Worm (Caenorhabditis elegans) whole organism, late embryonic: ENCODE measurements around the gene fbxb-96.
"Not testable (repeated sequence)": the region's sequence is repeated elsewhere in the genome, so short reads cannot be mapped to it uniquely, and the experiment has no call there.

Experiments
- Y22D7AL.16 ChIP-seq: sonication (generic microtip); optimal IDR thresholded peaks from 2 replicates; lab custom pipeline; 2016; ENCODE audit warnings: missing genetic modification characterization, missing compliant biosample characterization
- ceh-9 ChIP-seq: sonication (generic microtip); optimal IDR thresholded peaks from 2 replicates; lab custom pipeline; 2016; ENCODE audit warnings: mild to moderate bottlenecking, missing genetic modification characterization, inconsistent platforms, missing compliant biosample characterization
- dve-1 ChIP-seq: sonication (generic microtip); optimal IDR thresholded peaks from 2 replicates; lab custom pipeline; 2017; ENCODE audit warnings: antibody characterized with exemption, mild to moderate bottlenecking, missing genetic modification characterization, missing compliant biosample characterization
- fkh-10 ChIP-seq: fragments of 150-350 bp; optimal IDR thresholded peaks from 2 replicates; lab custom pipeline; 2014; ENCODE audit warnings: missing biosample characterization, missing genetic modification reagents, missing genetic modification characterization
- hlh-8 ChIP-seq: sonication (generic microtip); optimal IDR thresholded peaks from 2 replicates; lab custom pipeline; 2016; ENCODE audit warnings: missing genotype, missing genetic modification characterization, missing compliant biosample characterization
- lim-6 ChIP-seq: sonication (generic microtip); optimal IDR thresholded peaks from 2 replicates; lab custom pipeline; 2016; ENCODE audit warnings: missing genetic modification characterization, missing compliant biosample characterization
- nfya-1 ChIP-seq: sonication (generic microtip); optimal IDR thresholded peaks from 2 replicates; lab custom pipeline; 2017; ENCODE audit warnings: missing genetic modification characterization, mild to moderate bottlenecking, missing compliant biosample characterization, antibody characterized with exemption, moderate library complexity
- pha-4 ChIP-seq: fragments of 150-350 bp; optimal IDR thresholded peaks from 2 replicates; lab custom pipeline; 2018; ENCODE audit warnings: missing biosample characterization, missing genetic modification reagents, missing genetic modification characterization
- pqm-1 ChIP-seq: sonication (generic microtip); optimal IDR thresholded peaks from 2 replicates; lab custom pipeline; 2016; ENCODE audit warnings: missing genetic modification characterization, missing compliant biosample characterization
- syd-9 ChIP-seq: sonication (generic microtip); optimal IDR thresholded peaks from 2 replicates; lab custom pipeline; 2016; ENCODE audit warnings: mild to moderate bottlenecking, missing genetic modification characterization, moderate library complexity, missing compliant biosample characterization
- tbx-2 ChIP-seq: sonication (generic microtip); optimal IDR thresholded peaks from 2 replicates; lab custom pipeline; 2016; ENCODE audit warnings: missing genetic modification characterization, missing compliant biosample characterization
- unc-86 ChIP-seq: sonication (generic microtip); optimal IDR thresholded peaks from 2 replicates; lab custom pipeline; 2016; ENCODE audit warnings: missing genetic modification characterization, missing compliant biosample characterization

- not testable (repeated sequence) for TF ChIP-seq syd-9 (tag; lab: Kevin White, UChicago); tbx-2 (tag; lab: Kevin White, UChicago); lim-6 (tag; lab: Kevin White, UChicago); dve-1 (tag; lab: Kevin White, UChicago); pqm-1 (tag; lab: Kevin White, UChicago); nfya-1 (tag; lab: Kevin White, UChicago); fkh-10 (GFP tag; lab: Kevin White, UChicago); Y22D7AL.16 (tag; lab: Kevin White, UChicago); ceh-9 (tag; lab: Kevin White, UChicago); hlh-8 (tag; lab: Kevin White, UChicago); pha-4 (tag; lab: Kevin White, UChicago); unc-86 (tag; lab: Kevin White, UChicago)
Measured at ce11 chrII:1824329-1824728, 25.9 kb downstream of the fbxb-96 start, which contains the start of gene math-41.
